Fruit fly (Drosophila melanogaster) whole organism, embryonic: Measurements from ENCODE around the gene CG31287.
A peak's percentile ranks its signal among the peaks of the same experiment; 100 is the strongest.

Source experiments
- ATbp ChIP-seq: fragments of 200-800 bp; sonication (Bioruptor generic); optimal IDR thresholded peaks from 2 replicates; lab custom pipeline; 2017; ENCODE audit warnings: missing biosample characterization, mild to moderate bottlenecking, missing genetic modification characterization, missing genetic modification reagents
- Bdp1 ChIP-seq: fragments of 200-800 bp; sonication (Bioruptor generic); optimal IDR thresholded peaks from 3 replicates; lab custom pipeline; 2016; ENCODE audit warnings: missing biosample characterization, missing genetic modification characterization
- CG10267 ChIP-seq: fragments of 200-800 bp; sonication (Bioruptor generic); optimal IDR thresholded peaks from 2 replicates; lab custom pipeline; 2018; ENCODE audit warnings: missing biosample characterization, mild to moderate bottlenecking, missing genetic modification characterization, moderate library complexity
- CG10543 ChIP-seq: fragments of 200-800 bp; sonication (Bioruptor generic); optimal IDR thresholded peaks from 3 replicates; lab custom pipeline; 2017; ENCODE audit warnings: missing biosample characterization, mild to moderate bottlenecking, missing genetic modification characterization, moderate library complexity
- CG11723 ChIP-seq: fragments of 200-800 bp; sonication (Bioruptor generic); optimal IDR thresholded peaks from 2 replicates; lab custom pipeline; 2017; ENCODE audit warnings: missing biosample characterization, mild to moderate bottlenecking, missing genetic modification characterization
- CG12071 ChIP-seq: fragments of 200-800 bp; sonication (Bioruptor generic); optimal IDR thresholded peaks from 3 replicates; lab custom pipeline; 2018; ENCODE audit warnings: missing biosample characterization, mild to moderate bottlenecking, missing genetic modification characterization
- CG12659 ChIP-seq: fragments of 200-800 bp; sonication (Bioruptor generic); optimal IDR thresholded peaks from 3 replicates; lab custom pipeline; 2017; ENCODE audit warnings: mild to moderate bottlenecking, missing biosample characterization, missing genetic modification reagents, missing genetic modification characterization
- CG14441 ChIP-seq: fragments of 200-800 bp; sonication (Bioruptor generic); IDR thresholded peaks from 2 replicates; pipeline ENCODE4 v1.3.6; 2022; ENCODE audit warnings: missing biosample characterization, missing genetic modification characterization
- CG14667 ChIP-seq: fragments of 200-800 bp; sonication (Bioruptor generic); IDR thresholded peaks from 2 replicates; pipeline ENCODE4 v1.3.6; 2022; ENCODE audit warnings: missing biosample characterization, missing genetic modification characterization
- CG17829 ChIP-seq: fragments of 200-800 bp; optimal IDR thresholded peaks from 2 replicates; lab custom pipeline; 2019; ENCODE audit warnings: missing biosample characterization, mild to moderate bottlenecking, missing genetic modification characterization, moderate library complexity
- CG17912 ChIP-seq: fragments of 200-800 bp; sonication (Bioruptor generic); optimal IDR thresholded peaks from 2 replicates; lab custom pipeline; 2018; ENCODE audit warnings: missing biosample characterization, mild to moderate bottlenecking, missing genetic modification characterization
- CG18619 ChIP-seq: fragments of 200-800 bp; sonication (Bioruptor generic); optimal IDR thresholded peaks from 3 replicates; lab custom pipeline; 2017; ENCODE audit warnings: missing biosample characterization, mild to moderate bottlenecking, missing genetic modification characterization
- CG2129 ChIP-seq: fragments of 200-800 bp; sonication (Bioruptor generic); IDR thresholded peaks from 2 replicates; pipeline ENCODE4 v1.3.6; 2022; ENCODE audit warnings: missing biosample characterization, missing genetic modification characterization; ENCODE audit not compliant: partially characterized antibody
- CG2712 ChIP-seq: fragments of 200-800 bp; optimal IDR thresholded peaks from 3 replicates; lab custom pipeline; 2019; ENCODE audit warnings: missing biosample characterization, mild to moderate bottlenecking, missing genetic modification characterization, moderate library complexity
- CG2889 ChIP-seq: fragments of 200-800 bp; sonication (Bioruptor generic); IDR thresholded peaks from 3 replicates; pipeline ENCODE4 v1.3.6; 2022; ENCODE audit warnings: missing biosample characterization, missing genetic modification characterization
- CG3065 ChIP-seq: fragments of 200-800 bp; sonication (Bioruptor generic); optimal IDR thresholded peaks from 2 replicates; lab custom pipeline; 2016; ENCODE audit warnings: missing biosample characterization, missing genetic modification characterization
- CG3163 ChIP-seq: fragments of 200-800 bp; sonication (Bioruptor generic); optimal IDR thresholded peaks from 3 replicates; lab custom pipeline; 2016; ENCODE audit warnings: missing biosample characterization, missing genetic modification characterization
- CG3847 ChIP-seq: fragments of 200-800 bp; sonication (Bioruptor generic); IDR thresholded peaks from 2 replicates; pipeline ENCODE4 v1.3.6; 2022; ENCODE audit warnings: missing biosample characterization, missing genetic modification characterization
- CG4328 ChIP-seq: fragments of 200-800 bp; sonication (Bioruptor generic); optimal IDR thresholded peaks from 3 replicates; lab custom pipeline; 2017; ENCODE audit warnings: missing biosample characterization, missing genetic modification reagents, missing genetic modification characterization
- CG43689 ChIP-seq: fragments of 200-800 bp; sonication (Bioruptor generic); IDR thresholded peaks from 2 replicates; pipeline ENCODE4 v1.3.6; 2022; ENCODE audit warnings: missing biosample characterization, missing genetic modification characterization
- CG5245 ChIP-seq: fragments of 200-800 bp; sonication (Bioruptor generic); optimal IDR thresholded peaks from 3 replicates; lab custom pipeline; 2016; ENCODE audit warnings: missing biosample characterization, missing genetic modification characterization
- CG6175 ChIP-seq: fragments of 200-800 bp; sonication (Bioruptor generic); IDR thresholded peaks from 3 replicates; pipeline ENCODE4 v1.3.6; 2022; ENCODE audit warnings: missing biosample characterization, missing genetic modification characterization
- CG7271 ChIP-seq: fragments of 200-800 bp; sonication (Bioruptor generic); optimal IDR thresholded peaks from 2 replicates; lab custom pipeline; 2018; ENCODE audit warnings: missing biosample characterization, mild to moderate bottlenecking, missing genetic modification characterization, moderate library complexity
- CG8765 ChIP-seq: fragments of 200-800 bp; sonication (Bioruptor generic); IDR thresholded peaks from 2 replicates; pipeline ENCODE4 v1.3.6; 2022; ENCODE audit warnings: missing biosample characterization, missing genetic modification characterization
- CG9817 ChIP-seq: fragments of 200-800 bp; sonication (Bioruptor generic); optimal IDR thresholded peaks from 2 replicates; lab custom pipeline; 2018; ENCODE audit warnings: missing biosample characterization, mild to moderate bottlenecking, missing genetic modification characterization, moderate library complexity
- CG9876 ChIP-seq: fragments of 200-800 bp; sonication (Bioruptor generic); optimal IDR thresholded peaks from 2 replicates; lab custom pipeline; 2016; ENCODE audit warnings: missing biosample characterization, missing genetic modification characterization
- D19A ChIP-seq: fragments of 200-800 bp; optimal IDR thresholded peaks from 3 replicates; lab custom pipeline; 2019; ENCODE audit warnings: missing biosample characterization, mild to moderate bottlenecking, missing genetic modification characterization, moderate library complexity
- HmgD ChIP-seq: fragments of 200-800 bp; sonication (Bioruptor generic); optimal IDR thresholded peaks from 3 replicates; lab custom pipeline; 2016; ENCODE audit warnings: missing biosample characterization, missing genetic modification characterization
- Hr51 ChIP-seq, 2 experiments: fragments of 200-800 bp; sonication (Bioruptor generic); optimal IDR thresholded peaks; 2 replicates in 1 of 2; 3 replicates in 1 of 2; lab custom pipeline; 2016 to 2018; ENCODE audit warnings: missing biosample characterization in 2 of 2, missing genetic modification characterization in 2 of 2, mild to moderate bottlenecking in 1 of 2, moderate library complexity in 1 of 2
- Mes4 ChIP-seq: fragments of 200-800 bp; sonication (Bioruptor generic); optimal IDR thresholded peaks from 2 replicates; lab custom pipeline; 2016; ENCODE audit warnings: missing biosample characterization, missing genetic modification characterization
- NC2α ChIP-seq: fragments of 200-800 bp; sonication (Bioruptor generic); optimal IDR thresholded peaks from 2 replicates; lab custom pipeline; 2016; ENCODE audit warnings: missing biosample characterization, missing genetic modification characterization
- NFAT ChIP-seq: fragments of 200-800 bp; sonication (Bioruptor generic); IDR thresholded peaks from 2 replicates; pipeline ENCODE4 v1.3.6; 2022; ENCODE audit warnings: missing biosample characterization, missing genetic modification characterization
- Nf-YA ChIP-seq: fragments of 200-800 bp; sonication (Bioruptor generic); IDR thresholded peaks from 2 replicates; pipeline ENCODE4 v1.3.6; 2022; ENCODE audit warnings: missing biosample characterization, missing genetic modification characterization
- Usf ChIP-seq: fragments of 200-800 bp; sonication (Bioruptor generic); optimal IDR thresholded peaks from 2 replicates; lab custom pipeline; 2017; ENCODE audit warnings: missing genotype, missing biosample characterization, missing genetic modification characterization
- amos ChIP-seq: fragments of 200-800 bp; sonication (Bioruptor generic); IDR thresholded peaks from 2 replicates; pipeline ENCODE4 v1.3.6; 2022; ENCODE audit warnings: missing biosample characterization, missing genetic modification characterization; ENCODE audit not compliant: partially characterized antibody
- bowl ChIP-seq: fragments of 200-800 bp; sonication (Bioruptor generic); IDR thresholded peaks from 2 replicates; pipeline ENCODE4 v1.3.6; 2022; ENCODE audit warnings: missing biosample characterization, missing genetic modification characterization
- caup ChIP-seq: fragments of 200-800 bp; sonication (Bioruptor generic); optimal IDR thresholded peaks from 3 replicates; lab custom pipeline; 2017; ENCODE audit warnings: missing biosample characterization, mild to moderate bottlenecking, missing genetic modification characterization, moderate library complexity; ENCODE audit not compliant: severe bottlenecking
- crp ChIP-seq, 2 experiments: fragments of 200-800 bp; sonication (Bioruptor generic); optimal IDR thresholded peaks; 2 replicates in 1 of 2; 3 replicates in 1 of 2; lab custom pipeline; 2017; ENCODE audit warnings: missing biosample characterization in 2 of 2, missing genetic modification characterization in 2 of 2, mild to moderate bottlenecking in 1 of 2, moderate library complexity in 1 of 2
- fd64A ChIP-seq: fragments of 200-800 bp; sonication (Bioruptor generic); optimal IDR thresholded peaks from 3 replicates; lab custom pipeline; 2018; ENCODE audit warnings: missing biosample characterization, mild to moderate bottlenecking, missing genetic modification characterization
- hb ChIP-seq: fragments of 200-800 bp; sonication (Bioruptor generic); IDR thresholded peaks from 3 replicates; pipeline ENCODE4 v1.3.6; 2022; ENCODE audit warnings: missing biosample characterization, missing genetic modification characterization; ENCODE audit not compliant: partially characterized antibody
- lbe ChIP-seq: fragments of 200-800 bp; sonication (Bioruptor generic); optimal IDR thresholded peaks from 2 replicates; lab custom pipeline; 2016; ENCODE audit warnings: missing biosample characterization, mild to moderate bottlenecking, missing genetic modification characterization
- otp ChIP-seq: fragments of 200-800 bp; sonication (Bioruptor generic); IDR thresholded peaks from 3 replicates; pipeline ENCODE4, ENCODE4 v1.3.6; 2022; ENCODE audit warnings: missing biosample characterization, missing genetic modification characterization
- rib ChIP-seq: fragments of 200-800 bp; sonication (Bioruptor generic); IDR thresholded peaks from 2 replicates; pipeline ENCODE4 v1.3.6; 2022; ENCODE audit warnings: missing biosample characterization, missing genetic modification characterization
- schlank ChIP-seq: fragments of 200-800 bp; sonication (Bioruptor generic); optimal IDR thresholded peaks from 2 replicates; lab custom pipeline; 2018; ENCODE audit warnings: missing biosample characterization, mild to moderate bottlenecking, missing genetic modification characterization
- slp2 ChIP-seq: fragments of 200-800 bp; sonication (Bioruptor generic); optimal IDR thresholded peaks from 2 replicates; lab custom pipeline; 2016; ENCODE audit warnings: missing biosample characterization, missing genetic modification characterization
- sqz ChIP-seq: fragments of 200-800 bp; sonication (Bioruptor generic); optimal IDR thresholded peaks from 3 replicates; lab custom pipeline; 2018; ENCODE audit warnings: missing biosample characterization, mild to moderate bottlenecking, missing genetic modification characterization
- stwl ChIP-seq: fragments of 200-800 bp; sonication (Bioruptor generic); optimal IDR thresholded peaks from 3 replicates; lab custom pipeline; 2018; ENCODE audit warnings: missing biosample characterization, mild to moderate bottlenecking, missing genetic modification characterization, moderate library complexity
- toy ChIP-seq: fragments of 200-800 bp; sonication (Bioruptor generic); IDR thresholded peaks from 2 replicates; pipeline ENCODE4 v1.3.6; 2022; ENCODE audit warnings: missing biosample characterization, missing genetic modification characterization
- unpg ChIP-seq: fragments of 200-800 bp; sonication (Bioruptor generic); optimal IDR thresholded peaks from 3 replicates; lab custom pipeline; 2018; ENCODE audit warnings: missing biosample characterization, mild to moderate bottlenecking, missing genetic modification characterization, moderate library complexity
- usp ChIP-seq: fragments of >200 bp; optimal IDR thresholded peaks from 2 replicates; lab custom pipeline; 2017; ENCODE audit warnings: missing biosample characterization, missing genetic modification characterization
- vvl ChIP-seq: fragments of 200-800 bp; sonication (Bioruptor generic); IDR thresholded peaks from 2 replicates; pipeline ENCODE4 v1.3.6; 2022; ENCODE audit warnings: missing biosample characterization, missing genetic modification characterization
- zfh1 ChIP-seq: fragments of 200-800 bp; sonication (Bioruptor generic); IDR thresholded peaks from 3 replicates; pipeline ENCODE4 v1.3.6; 2022; ENCODE audit warnings: missing biosample characterization, missing genetic modification characterization

The CG31287 gene

DNA sequence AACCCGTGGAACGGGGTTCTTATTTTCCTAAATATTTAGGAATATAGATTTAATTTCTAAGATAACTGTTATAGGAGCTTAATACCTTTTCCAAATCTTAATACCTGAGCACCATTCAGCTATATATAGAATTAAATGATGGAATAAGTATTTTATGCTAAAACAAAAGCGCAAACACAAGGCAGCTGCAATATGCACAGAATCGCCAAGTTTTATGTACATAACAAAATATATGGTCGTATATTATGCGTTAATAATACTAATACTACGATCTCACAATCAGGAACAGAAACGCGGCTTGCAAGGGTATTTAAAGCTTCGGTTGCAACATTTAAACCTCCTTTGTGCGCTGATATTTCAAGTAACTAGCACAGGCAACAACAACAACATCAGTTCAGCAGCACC lies 31.6 kb downstream of the CG31287 start (continued):
- TF ChIP-seq D19A (tag; lab: Kevin White, UChicago) = peak; percentile 97
- TF ChIP-seq CG2889 (GFP tag; lab: Robert Waterston, UW) = no peak
- no peak for TF ChIP-seq zfh1 (GFP tag; lab: Robert Waterston, UW)
- no peak for TF ChIP-seq caup (GFP tag; lab: Kevin White, UChicago)
- TF ChIP-seq Mes4 = no peak
- no peak for TF ChIP-seq CG8765 (GFP tag; lab: Robert Waterston, UW)
- no peak for TF ChIP-seq CG14441
- TF ChIP-seq crp (GFP tag; optimal IDR thresholded peaks at IDR 0.05; lab: Kevin White, UChicago) = no peak
- TF ChIP-seq CG6175 (GFP tag; lab: Robert Waterston, UW) = no peak
- TF ChIP-seq CG4328 (GFP tag; lab: Kevin White, UChicago) = no peak
- TF ChIP-seq Bdp1 (GFP tag; lab: Kevin White, UChicago) = peak; percentile 10
- TF ChIP-seq CG17829 (tag; lab: Kevin White, UChicago) = no peak
- peak in 1 of 2 experiments; percentile 55 for TF ChIP-seq Hr51 (GFP tag; optimal IDR thresholded peaks at IDR 0.05; lab: Kevin White, UChicago)
- no peak for TF ChIP-seq CG10543
- TF ChIP-seq CG3163 (GFP tag; lab: Kevin White, UChicago) = no peak
- TF ChIP-seq bowl (GFP tag; lab: Robert Waterston, UW) = no peak
- no peak for TF ChIP-seq toy
- peak; percentile 29 for TF ChIP-seq ATbp
- no peak for TF ChIP-seq NC2α
- peak; percentile 49 for TF ChIP-seq CG10267
- TF ChIP-seq CG7271 (tag; lab: Kevin White, UChicago) = no peak
- TF ChIP-seq sqz (GFP tag; lab: Kevin White, UChicago) = no peak
- peak; percentile 23 for TF ChIP-seq Usf (GFP tag; lab: Kevin White, UChicago)
- TF ChIP-seq amos (GFP tag; lab: Robert Waterston, UW) = no peak
- TF ChIP-seq CG2129 (GFP tag; lab: Robert Waterston, UW) = no peak
- TF ChIP-seq CG12071 (GFP tag; lab: Kevin White, UChicago) = no peak
- no peak for TF ChIP-seq stwl (tag; lab: Kevin White, UChicago)
- TF ChIP-seq Nf-YA = no peak
- peak; percentile 2 for TF ChIP-seq slp2 (GFP tag; lab: Kevin White, UChicago)
- TF ChIP-seq usp (GFP tag; lab: Kevin White, UChicago) = no peak
- no peak for TF ChIP-seq vvl (GFP tag; lab: Robert Waterston, UW)
- peak; percentile 10 for TF ChIP-seq CG12659 (GFP tag; lab: Kevin White, UChicago)
- peak; percentile 63 for TF ChIP-seq CG2712 (tag; lab: Kevin White, UChicago)
- no peak for TF ChIP-seq schlank (tag; lab: Kevin White, UChicago)
- peak; percentile 47 for TF ChIP-seq CG18619 (GFP tag; lab: Kevin White, UChicago)
- no peak for TF ChIP-seq CG5245 (GFP tag; lab: Kevin White, UChicago)
- TF ChIP-seq CG9817 (tag; lab: Kevin White, UChicago) = no peak
- TF ChIP-seq HmgD (GFP tag; lab: Kevin White, UChicago) = no peak
- TF ChIP-seq NFAT = no peak
- peak; percentile 11 for TF ChIP-seq CG11723 (GFP tag; lab: Kevin White, UChicago)
- no peak for TF ChIP-seq unpg (GFP tag; lab: Kevin White, UChicago)
- TF ChIP-seq otp (GFP tag; lab: Robert Waterston, UW) = no peak
- TF ChIP-seq CG43689 (GFP tag; lab: Robert Waterston, UW) = no peak
- no peak for TF ChIP-seq rib (GFP tag; lab: Robert Waterston, UW)
- TF ChIP-seq hb (GFP tag; lab: Robert Waterston, UW) = no peak
- TF ChIP-seq CG14667 (GFP tag; lab: Robert Waterston, UW) = no peak
- no peak for TF ChIP-seq CG3847 (GFP tag; lab: Robert Waterston, UW)
- TF ChIP-seq lbe (GFP tag; lab: Kevin White, UChicago) = no peak
- TF ChIP-seq CG9876 (GFP tag; lab: Kevin White, UChicago) = no peak
- TF ChIP-seq CG3065 (GFP tag; lab: Kevin White, UChicago) = no peak
- TF ChIP-seq fd64A (GFP tag; lab: Kevin White, UChicago) = no peak
- TF ChIP-seq CG17912 (GFP tag; lab: Kevin White, UChicago) = no peak
